Worm (Caenorhabditis elegans) whole organism, L4/young adult: ENCODE measurements around the gene F31F7.1.

Experiments
- W03F9.2 ChIP-seq: fragments of 150-350 bp; optimal IDR thresholded peaks from 2 replicates; lab custom pipeline; 2014; ENCODE audit warnings: missing biosample characterization, missing genetic modification characterization
- dao-5 ChIP-seq: sonication (generic microtip); optimal IDR thresholded peaks from 2 replicates; lab custom pipeline; 2016; ENCODE audit warnings: missing genotype, missing genetic modification characterization, moderate library complexity, missing compliant biosample characterization
- him-1 ChIP-seq: sonication (generic microtip); optimal IDR thresholded peaks from 2 replicates; lab custom pipeline; 2016; ENCODE audit warnings: missing genotype, missing genetic modification reagents, missing genetic modification characterization, missing compliant biosample characterization

Gene F31F7.1

DNA sequence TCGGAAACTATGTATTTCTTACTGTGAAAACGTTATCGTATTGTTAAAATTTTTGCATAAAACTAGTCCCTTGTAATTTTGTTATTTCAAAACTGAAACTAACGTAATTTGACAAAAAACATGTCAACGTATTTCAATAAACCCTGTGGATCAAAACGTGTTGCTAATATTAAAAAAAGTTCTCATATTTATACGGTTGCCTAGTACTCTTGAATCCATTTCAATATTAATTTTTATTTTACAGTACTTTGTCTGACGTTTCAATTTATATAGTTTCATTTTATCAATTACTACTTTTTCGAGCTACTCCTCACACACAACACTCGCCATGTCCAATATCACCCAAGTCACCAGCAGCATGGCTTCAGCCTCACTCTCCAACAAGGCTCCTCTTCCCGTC lies 27.2 kb downstream of the F31F7.1 start, which contains the start of gene sago-1:
sago-1 (plus strand) TSS at position 301 of the 400 bp plus-strand sequence.
- TF ChIP-seq dao-5 (no peak), W03F9.2 (tag; lab: Kevin White, UChicago) (no peak), him-1 (tag; lab: Kevin White, UChicago) (no peak)

- TF ChIP-seq him-1 (tag; lab: Kevin White, UChicago) (no peak), W03F9.2 (tag; lab: Kevin White, UChicago) (no peak), dao-5 (no peak)
These were observed 35.7 kb downstream of the F31F7.1 start for ce11 chrV:6311936-6312335.

DNA sequence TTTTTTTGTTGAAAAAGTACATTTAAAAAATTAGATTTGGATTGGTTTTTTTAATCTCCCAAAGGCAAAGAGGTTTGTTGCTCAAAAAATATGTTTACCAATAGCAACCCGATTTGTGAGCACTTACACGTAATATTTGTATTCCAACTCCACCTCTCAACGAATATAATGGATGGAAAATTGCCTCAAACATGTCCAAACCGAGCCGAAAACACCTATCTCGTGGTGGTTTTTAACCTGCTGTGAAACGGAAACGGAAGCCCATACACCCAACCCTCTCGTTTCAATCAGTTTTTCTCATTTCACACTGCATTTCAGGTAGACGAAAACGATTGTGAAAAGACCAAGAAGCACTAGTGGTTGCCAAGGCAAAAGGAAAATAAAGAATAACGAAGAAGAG lies 40.4 kb downstream of the F31F7.1 start, which contains the start of gene cest-24:
cest-24 (plus strand) TSS at position 301 of the 400 bp plus-strand sequence.
- no peak for TF ChIP-seq dao-5

- TF ChIP-seq W03F9.2 (tag; lab: Kevin White, UChicago) = no peak
- TF ChIP-seq him-1 (tag; lab: Kevin White, UChicago) = no peak
- no peak for TF ChIP-seq dao-5
These were observed 41.7 kb downstream of the F31F7.1 start for ce11 chrV:6317928-6318327.

DNA sequence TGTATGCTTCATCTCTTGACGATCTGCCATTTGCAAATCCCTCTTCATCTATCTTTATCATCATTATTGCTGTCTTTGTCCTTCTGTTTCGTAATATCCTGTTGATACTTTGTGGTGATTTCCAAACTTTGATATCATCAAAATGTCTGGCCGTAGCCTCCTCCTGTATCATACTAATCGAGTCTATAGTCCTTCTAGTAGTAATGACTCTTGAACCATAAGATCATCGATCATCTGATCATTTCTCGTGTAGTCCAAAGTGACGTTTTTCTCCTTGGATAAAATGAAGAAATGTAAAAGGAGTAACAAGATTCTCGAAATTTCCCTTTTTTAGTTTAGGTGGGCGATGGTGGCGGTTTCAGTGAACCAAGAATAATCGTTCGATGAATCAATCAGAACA lies 43.1 kb downstream of the F31F7.1 start:
- TF ChIP-seq dao-5 (no peak), W03F9.2 (tag; lab: Kevin White, UChicago) (no peak), him-1 (tag; lab: Kevin White, UChicago) (no peak)

DNA sequence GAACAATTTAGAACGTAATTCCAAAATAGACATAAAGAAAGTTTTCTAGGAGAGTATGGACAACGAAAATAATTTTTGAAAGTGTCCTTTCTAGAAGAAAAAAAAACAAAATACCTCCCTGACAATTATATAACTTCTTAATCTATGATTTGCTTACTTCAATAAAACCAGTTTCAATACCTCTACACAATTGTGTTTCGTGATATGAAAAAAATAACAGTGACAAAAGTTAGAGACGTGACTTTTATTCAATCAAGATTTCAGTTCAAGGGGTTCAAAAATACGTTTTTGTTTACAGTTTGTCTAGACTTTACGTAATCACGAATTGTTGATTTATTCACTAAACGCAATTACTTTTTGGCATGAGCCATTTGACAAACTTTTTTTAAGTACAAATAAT lies 45.0 kb downstream of the F31F7.1 start:
- TF ChIP-seq him-1 (tag; lab: Kevin White, UChicago) (no peak), dao-5 (no peak), W03F9.2 (tag; lab: Kevin White, UChicago) (no peak)

DNA sequence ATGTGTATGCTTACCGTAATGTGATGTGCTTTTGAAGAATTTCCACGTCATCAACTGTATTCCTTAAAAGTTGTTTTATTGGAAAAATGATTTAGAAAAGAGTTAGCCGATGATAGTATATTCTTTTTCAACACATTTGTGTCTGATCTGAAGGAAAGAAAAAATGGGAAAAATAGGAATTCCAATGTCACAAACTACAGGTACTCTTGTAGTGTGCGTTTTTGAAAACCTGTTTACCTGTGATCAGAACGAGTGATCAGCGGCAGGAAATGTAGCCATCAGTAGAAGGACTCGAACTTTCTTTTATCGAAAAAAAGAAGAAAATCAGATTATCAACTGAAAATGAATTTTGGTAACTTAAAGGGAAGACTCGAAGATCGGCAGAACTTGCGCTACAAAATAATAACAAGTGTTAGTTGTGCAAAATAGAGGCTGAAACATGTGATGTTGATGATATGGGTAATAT lies 45.5 kb downstream of the F31F7.1 start, which contains the start of gene T28C12.15:
T28C12.15 (minus strand) TSS at position 51 of the 466 bp plus-strand sequence.
- TF ChIP-seq him-1 (tag; lab: Kevin White, UChicago) = no peak
- TF ChIP-seq dao-5 = no peak
- TF ChIP-seq W03F9.2 (tag; lab: Kevin White, UChicago) = no peak

DNA sequence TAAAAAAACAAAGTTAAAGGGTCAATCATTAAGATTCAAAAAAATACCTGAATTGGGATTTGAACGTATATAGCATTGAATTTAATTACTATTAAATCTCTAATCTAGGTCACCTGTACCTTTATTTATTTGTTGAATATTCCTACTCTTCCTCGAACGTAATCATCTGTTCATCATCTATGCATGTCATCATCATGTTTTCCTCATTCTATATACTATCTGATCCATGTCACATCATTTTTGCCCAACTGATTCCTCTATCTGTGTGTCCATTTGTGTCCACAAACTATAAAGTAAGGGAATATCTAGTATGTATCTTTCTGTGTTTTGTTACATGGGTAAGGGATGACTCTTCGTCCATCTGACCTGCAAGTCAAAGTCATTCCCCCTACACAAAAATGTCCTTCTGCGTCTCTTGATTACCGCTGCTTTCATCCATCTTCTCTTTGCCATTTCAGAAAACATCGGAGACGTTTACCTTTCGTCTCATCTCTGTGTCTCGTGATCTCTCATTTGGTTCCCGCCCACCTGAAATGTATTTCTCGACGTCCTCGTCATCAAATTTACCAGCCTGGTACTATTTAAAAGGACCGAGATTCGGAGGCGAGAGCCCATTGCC lies 46.6 kb downstream of the F31F7.1 start:
- TF ChIP-seq W03F9.2 (tag; lab: Kevin White, UChicago) (no peak), dao-5 (no peak), him-1 (tag; lab: Kevin White, UChicago) (no peak)

- TF ChIP-seq him-1 (tag; lab: Kevin White, UChicago) = no peak
- no peak for TF ChIP-seq dao-5
- no peak for TF ChIP-seq W03F9.2 (tag; lab: Kevin White, UChicago)
These were observed 47.4 kb downstream of the F31F7.1 start for ce11 chrV:6323602-6324001.

DNA sequence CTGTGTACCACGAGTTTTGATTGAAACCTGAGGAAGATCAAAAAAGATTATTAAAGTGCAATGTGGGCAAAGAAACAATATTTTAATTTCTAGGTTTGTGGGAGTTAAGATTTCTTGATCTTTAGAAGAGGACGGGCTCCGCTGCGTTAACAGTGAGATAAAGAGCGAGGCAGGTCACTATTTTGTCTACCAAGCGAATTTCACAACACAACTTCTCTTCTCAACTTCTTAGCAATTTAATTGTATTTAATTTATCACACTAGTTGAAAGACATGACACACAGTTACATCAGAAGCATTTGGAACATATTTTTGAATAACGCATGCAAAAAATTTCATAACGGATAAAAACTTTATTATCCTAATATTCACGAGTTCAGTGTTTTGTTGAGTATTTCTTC lies 50.2 kb downstream of the F31F7.1 start:
- TF ChIP-seq dao-5 = no peak
- TF ChIP-seq him-1 (tag; lab: Kevin White, UChicago) = no peak
- no peak for TF ChIP-seq W03F9.2 (tag; lab: Kevin White, UChicago)

DNA sequence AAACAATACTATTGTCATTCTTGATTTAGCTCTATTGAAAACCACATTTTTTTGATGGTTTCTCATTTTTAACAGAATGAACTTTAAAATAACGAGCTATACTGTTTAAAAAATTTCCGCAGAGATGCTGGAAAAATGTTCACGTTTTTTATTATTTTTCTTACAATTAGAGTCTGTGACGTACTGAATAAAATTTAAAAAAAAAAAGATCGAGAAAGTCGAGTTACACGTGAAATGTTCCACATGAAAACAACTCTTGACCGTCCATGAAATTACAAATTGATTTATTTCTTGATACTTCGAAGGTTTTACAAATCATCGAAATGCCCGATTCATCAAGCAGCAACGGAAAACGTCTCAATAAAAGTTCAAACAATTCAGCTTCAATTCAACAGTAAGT lies 50.7 kb downstream of the F31F7.1 start, which contains the start of gene fbxa-202:
fbxa-202 (plus strand) TSS at position 301 of the 400 bp plus-strand sequence.
- TF ChIP-seq dao-5 (no peak), him-1 (tag; lab: Kevin White, UChicago) (no peak)
